Fruit fly (Drosophila melanogaster) ovary, adult (tissue): ENCODE measurements around the gene CG33922.

ENCODE experiments used
- CG17801 ChIP-seq: fragments of 200-800 bp; optimal IDR thresholded peaks from 2 replicates; lab custom pipeline; 2019; ENCODE audit warnings: missing biosample characterization, mild to moderate bottlenecking, missing genetic modification characterization, moderate library complexity; ENCODE audit not compliant: partially characterized antibody

Gene CG33922

dm6 chr2L:1316422-1316821, 27.5 kb downstream of the CG33922 start:
- no peak for TF ChIP-seq CG17801 (GFP tag; lab: Kevin White, UChicago)

- no peak for TF ChIP-seq CG17801 (GFP tag; lab: Kevin White, UChicago)
Measured at dm6 chr2L:1315283-1315682, 28.7 kb downstream of the CG33922 start.

- TF ChIP-seq CG17801 (GFP tag; lab: Kevin White, UChicago), result no peak
Measured at dm6 chr2L:1312321-1312720, 31.6 kb downstream of the CG33922 start.
